Fruit fly (Drosophila melanogaster) whole organism, embryonic: ENCODE results near the gene CG31948.

ENCODE experiments used
- Ada2b ChIP-seq: fragments of 200-800 bp; sonication (Bioruptor generic); IDR thresholded peaks from 2 replicates; pipeline ENCODE4 v1.3.6; 2022; ENCODE audit warnings: missing biosample characterization, missing genetic modification characterization
- Atf3 ChIP-seq: fragments of 200-800 bp; sonication (Bioruptor generic); optimal IDR thresholded peaks from 3 replicates; lab custom pipeline; 2016; ENCODE audit warnings: missing biosample characterization, missing genetic modification characterization
- B-H2 ChIP-seq: fragments of 200-800 bp; sonication (Bioruptor generic); optimal IDR thresholded peaks from 2 replicates; lab custom pipeline; 2018; ENCODE audit warnings: missing biosample characterization, mild to moderate bottlenecking, missing genetic modification characterization
- Blimp-1 ChIP-seq: fragments of 200-800 bp; sonication (Bioruptor generic); optimal IDR thresholded peaks from 3 replicates; lab custom pipeline; 2018; ENCODE audit warnings: missing biosample characterization, missing genetic modification characterization, mild to moderate bottlenecking, moderate library complexity, missing genetic modification reagents
- CG10959 ChIP-seq: fragments of 200-800 bp; sonication (Bioruptor generic); IDR thresholded peaks from 2 replicates; pipeline ENCODE4 v1.3.6; 2022; ENCODE audit warnings: missing biosample characterization, missing genetic modification characterization
- CG11696 ChIP-seq: fragments of 200-800 bp; sonication (Bioruptor generic); IDR thresholded peaks from 2 replicates; pipeline ENCODE4 v1.3.6; 2022; ENCODE audit warnings: missing biosample characterization, missing genetic modification characterization
- CG1233 ChIP-seq: fragments of 200-800 bp; sonication (Bioruptor generic); optimal IDR thresholded peaks from 4 replicates; lab custom pipeline; 2018; ENCODE audit warnings: missing biosample characterization, mild to moderate bottlenecking, missing genetic modification characterization
- CG13123 ChIP-seq: fragments of 200-800 bp; sonication (Bioruptor generic); optimal IDR thresholded peaks from 2 replicates; lab custom pipeline; 2016; ENCODE audit warnings: missing biosample characterization, missing genetic modification characterization
- CG13287 ChIP-seq: fragments of 200-800 bp; sonication (Bioruptor generic); IDR thresholded peaks from 2 replicates; pipeline ENCODE4 v1.3.6; 2022; ENCODE audit warnings: missing biosample characterization, missing genetic modification characterization; ENCODE audit not compliant: partially characterized antibody
- CG15011 ChIP-seq: fragments of 200-800 bp; sonication (Bioruptor generic); optimal IDR thresholded peaks from 3 replicates; lab custom pipeline; 2018; ENCODE audit warnings: missing biosample characterization, mild to moderate bottlenecking, missing genetic modification characterization
- CG2202 ChIP-seq: fragments of 200-800 bp; sonication (Bioruptor generic); optimal IDR thresholded peaks from 2 replicates; lab custom pipeline; 2018; ENCODE audit warnings: missing biosample characterization, mild to moderate bottlenecking, missing genetic modification characterization
- CG30403 ChIP-seq: fragments of 200-800 bp; sonication (Bioruptor generic); optimal IDR thresholded peaks from 3 replicates; lab custom pipeline; 2016; ENCODE audit warnings: missing biosample characterization, missing genetic modification characterization
- CG3065 ChIP-seq: fragments of 200-800 bp; sonication (Bioruptor generic); optimal IDR thresholded peaks from 2 replicates; lab custom pipeline; 2016; ENCODE audit warnings: missing biosample characterization, missing genetic modification characterization
- CG4328 ChIP-seq: fragments of 200-800 bp; sonication (Bioruptor generic); optimal IDR thresholded peaks from 3 replicates; lab custom pipeline; 2017; ENCODE audit warnings: missing biosample characterization, missing genetic modification reagents, missing genetic modification characterization
- CG9437 ChIP-seq: fragments of 200-800 bp; sonication (Bioruptor generic); optimal IDR thresholded peaks from 2 replicates; lab custom pipeline; 2018; ENCODE audit warnings: missing biosample characterization, mild to moderate bottlenecking, missing genetic modification characterization
- CrebB ChIP-seq: fragments of 200-800 bp; sonication (Bioruptor generic); optimal IDR thresholded peaks from 3 replicates; lab custom pipeline; 2018; ENCODE audit warnings: missing biosample characterization, mild to moderate bottlenecking, missing genetic modification characterization
- HHEX ChIP-seq: fragments of 200-800 bp; sonication (Bioruptor generic); optimal IDR thresholded peaks from 3 replicates; lab custom pipeline; 2017; ENCODE audit warnings: missing biosample characterization, mild to moderate bottlenecking, missing genetic modification characterization, missing genetic modification reagents
- HLH4C ChIP-seq: fragments of 200-800 bp; sonication (Bioruptor generic); IDR thresholded peaks from 3 replicates; pipeline ENCODE4 v1.3.6; 2022; ENCODE audit warnings: missing biosample characterization, missing genetic modification characterization; ENCODE audit not compliant: partially characterized antibody
- Lhr ChIP-seq: fragments of 200-800 bp; sonication (Bioruptor generic); optimal IDR thresholded peaks from 3 replicates; lab custom pipeline; 2017; ENCODE audit warnings: mild to moderate bottlenecking, missing biosample characterization, missing genetic modification reagents, missing genetic modification characterization
- Mad ChIP-seq: fragments of 200-800 bp; sonication (Bioruptor generic); optimal IDR thresholded peaks from 2 replicates; lab custom pipeline; 2016; ENCODE audit warnings: missing biosample characterization, missing genetic modification characterization
- Med ChIP-seq: fragments of 200-800 bp; sonication (Bioruptor generic); peaks from one replicate; lab custom pipeline; 2016; ENCODE audit warnings: missing biosample characterization, missing genetic modification characterization, mild to moderate bottlenecking, inconsistent platforms, moderate library complexity
- Sox102F ChIP-seq: fragments of 200-800 bp; sonication (Bioruptor generic); optimal IDR thresholded peaks from 2 replicates; lab custom pipeline; 2018; ENCODE audit warnings: missing biosample characterization, mild to moderate bottlenecking, missing genetic modification characterization, moderate library complexity
- ac ChIP-seq: fragments of 200-800 bp; sonication (Bioruptor generic); optimal IDR thresholded peaks from 3 replicates; lab custom pipeline; 2017; ENCODE audit warnings: missing biosample characterization, mild to moderate bottlenecking, missing genetic modification characterization
- ase ChIP-seq: fragments of 200-800 bp; sonication (Bioruptor generic); IDR thresholded peaks from 3 replicates; pipeline ENCODE4 v1.3.6; 2022; ENCODE audit warnings: missing biosample characterization, missing genetic modification characterization
- bab2 ChIP-seq: fragments of 200-800 bp; sonication (Bioruptor generic); optimal IDR thresholded peaks from 2 replicates; lab custom pipeline; 2016; ENCODE audit warnings: missing biosample characterization, missing genetic modification characterization
- bbx ChIP-seq: fragments of 200-800 bp; sonication (Bioruptor generic); IDR thresholded peaks from 2 replicates; pipeline ENCODE4 v1.3.6; 2022; ENCODE audit warnings: missing biosample characterization, missing genetic modification characterization; ENCODE audit not compliant: partially characterized antibody
- cas ChIP-seq: fragments of 200-800 bp; sonication (Bioruptor generic); IDR thresholded peaks from 2 replicates; pipeline ENCODE4 v1.3.6; 2022; ENCODE audit warnings: missing biosample characterization, missing genetic modification characterization
- cg ChIP-seq: fragments of 200-800 bp; sonication (Bioruptor generic); optimal IDR thresholded peaks from 3 replicates; lab custom pipeline; 2019; ENCODE audit warnings: missing biosample characterization, mild to moderate bottlenecking, missing genetic modification characterization, moderate library complexity
- ci ChIP-seq: fragments of 200-800 bp; sonication (Bioruptor generic); IDR thresholded peaks from 3 replicates; pipeline ENCODE4 v1.3.6; 2022; ENCODE audit warnings: missing biosample characterization, missing genetic modification characterization
- corto ChIP-seq: fragments of 200-800 bp; sonication (Bioruptor generic); optimal IDR thresholded peaks from 2 replicates; lab custom pipeline; 2016; ENCODE audit warnings: missing biosample characterization, mild to moderate bottlenecking, missing genetic modification characterization, moderate library complexity
- en ChIP-seq: fragments of 200-800 bp; sonication (Bioruptor generic); optimal IDR thresholded peaks from 2 replicates; lab custom pipeline; 2016; ENCODE audit warnings: missing biosample characterization, missing genetic modification characterization
- eve ChIP-seq, 2 experiments: fragments of >200 bp; optimal IDR thresholded peaks; 2 replicates each; lab custom pipeline; 2017; ENCODE audit warnings: missing biosample characterization in 2 of 2, missing genetic modification characterization in 2 of 2
- fu2 ChIP-seq: fragments of 200-800 bp; sonication (Bioruptor generic); optimal IDR thresholded peaks from 2 replicates; lab custom pipeline; 2016; ENCODE audit warnings: missing biosample characterization, missing genetic modification characterization
- grn ChIP-seq: fragments of 200-800 bp; sonication (Bioruptor generic); optimal IDR thresholded peaks from 3 replicates; lab custom pipeline; 2017; ENCODE audit warnings: missing biosample characterization, missing genetic modification characterization
- hth ChIP-seq: fragments of >200 bp; optimal IDR thresholded peaks from 2 replicates; lab custom pipeline; 2017; ENCODE audit warnings: inconsistent platforms
- ken ChIP-seq: fragments of 200-800 bp; sonication (Bioruptor generic); IDR thresholded peaks from 3 replicates; pipeline ENCODE4 v1.3.6; 2022; ENCODE audit warnings: missing biosample characterization, missing genetic modification characterization
- knrl ChIP-seq: fragments of 200-800 bp; sonication (Bioruptor generic); IDR thresholded peaks from 3 replicates; pipeline ENCODE4 v1.3.6; 2022; ENCODE audit warnings: missing biosample characterization, missing genetic modification characterization; ENCODE audit not compliant: partially characterized antibody
- lov ChIP-seq, 2 experiments: fragments of 200-800 bp in 1 of 2; fragments of >200 bp in 1 of 2; sonication (Bioruptor generic) in 1 of 2; IDR thresholded peaks in 1 of 2; optimal IDR thresholded peaks in 1 of 2; 2 replicates in 1 of 2; 3 replicates in 1 of 2; pipeline versions ENCODE4 v1.3.6 to Lab custom; 2017 to 2022; ENCODE audit warnings: missing biosample characterization in 1 of 2, missing genetic modification characterization in 1 of 2
- mld ChIP-seq: fragments of 200-800 bp; sonication (Bioruptor generic); IDR thresholded peaks from 3 replicates; pipeline ENCODE4 v1.3.6; 2022; ENCODE audit warnings: missing biosample characterization, missing genetic modification characterization; ENCODE audit not compliant: partially characterized antibody
- oc ChIP-seq: fragments of 200-800 bp; sonication (Bioruptor generic); optimal IDR thresholded peaks from 2 replicates; lab custom pipeline; 2018; ENCODE audit warnings: missing biosample characterization, mild to moderate bottlenecking, missing genetic modification characterization, moderate library complexity
- sc ChIP-seq, 3 experiments: fragments of >200 bp in 2 of 3; fragments of 200-800 bp in 1 of 3; sonication (Bioruptor generic) in 1 of 3; optimal IDR thresholded peaks; 2 replicates in 2 of 3; 3 replicates in 1 of 3; lab custom pipeline; 2017; ENCODE audit warnings: mild to moderate bottlenecking in 1 of 3, missing biosample characterization in 1 of 3, missing genetic modification characterization in 1 of 3, missing genetic modification reagents in 1 of 3
- schlank ChIP-seq: fragments of 200-800 bp; sonication (Bioruptor generic); optimal IDR thresholded peaks from 2 replicates; lab custom pipeline; 2018; ENCODE audit warnings: missing biosample characterization, mild to moderate bottlenecking, missing genetic modification characterization
- sd ChIP-seq: fragments of 200-800 bp; sonication (Bioruptor generic); optimal IDR thresholded peaks from 3 replicates; lab custom pipeline; 2018; ENCODE audit warnings: missing biosample characterization, mild to moderate bottlenecking, missing genetic modification characterization, moderate library complexity
- sens-2 ChIP-seq: fragments of 200-800 bp; sonication (Bioruptor generic); IDR thresholded peaks from 2 replicates; pipeline ENCODE4 v1.3.6; 2022; ENCODE audit warnings: missing biosample characterization, missing genetic modification characterization
- sob ChIP-seq: fragments of 200-800 bp; sonication (Bioruptor generic); IDR thresholded peaks from 2 replicates; pipeline ENCODE4 v1.3.6; 2022; ENCODE audit warnings: missing biosample characterization, missing genetic modification characterization
- unc-4 ChIP-seq: fragments of 200-800 bp; sonication (Bioruptor generic); IDR thresholded peaks from 2 replicates; pipeline ENCODE4 v1.3.6; 2022; ENCODE audit warnings: missing biosample characterization, missing genetic modification characterization; ENCODE audit not compliant: partially characterized antibody

CG31948 gene

dm6 chr2L:2420490-2420889 lies 4.0 kb upstream of the CG31948 start, which contains the start of gene CG9886 (continued):
- no peak for TF ChIP-seq corto (GFP tag; lab: Kevin White, UChicago)
- TF ChIP-seq CG3065 (GFP tag; lab: Kevin White, UChicago), result peak; percentile 35
- peak; percentile 39 for TF ChIP-seq CG2202
- peak; percentile 29 for TF ChIP-seq CG13123
- 0 out of 3 replicates have a peak, but pooled peaks have one; percentile 48 for TF ChIP-seq ci (GFP tag; lab: Robert Waterston, UW)
- peak; percentile 27 for TF ChIP-seq CG1233 (GFP tag; lab: Kevin White, UChicago)
- TF ChIP-seq CG10959 (GFP tag; lab: Robert Waterston, UW), result 0 out of 2 replicates have a peak, but pooled peaks have one; percentile 16
- TF ChIP-seq cg, result no peak
- peak; percentile 60 for TF ChIP-seq Lhr (GFP tag; lab: Kevin White, UChicago)
- peak; percentile 40 for TF ChIP-seq Ada2b (GFP tag; lab: Robert Waterston, UW)
- peak; percentile 59 for TF ChIP-seq oc
- TF ChIP-seq cas (GFP tag; lab: Robert Waterston, UW), result no peak
- TF ChIP-seq schlank (tag; lab: Kevin White, UChicago), result no peak
- TF ChIP-seq fu2 (GFP tag; lab: Kevin White, UChicago), result no peak
- no peak for TF ChIP-seq sens-2 (GFP tag; lab: Robert Waterston, UW)
- TF ChIP-seq sob (GFP tag; lab: Robert Waterston, UW), result peak; percentile 49
- TF ChIP-seq Atf3 (GFP tag; lab: Kevin White, UChicago), result no peak
- peak; percentile 49 for TF ChIP-seq B-H2 (GFP tag; lab: Kevin White, UChicago)
- no peak for TF ChIP-seq CrebB (tag; lab: Kevin White, UChicago)
- TF ChIP-seq ac (GFP tag; lab: Kevin White, UChicago), result no peak
- no peak for TF ChIP-seq sc (optimal IDR thresholded peaks at IDR 0.05; lab: Kevin White, UChicago)
- peak; percentile 49 for TF ChIP-seq sc (GFP tag; optimal IDR thresholded peaks at IDR 0.05; lab: Kevin White, UChicago)
- no peak for TF ChIP-seq ase
- peak; percentile 76 for TF ChIP-seq Sox102F
- TF ChIP-seq CG30403, result peak; percentile 77
- peak; percentile 6 for TF ChIP-seq CG15011 (GFP tag; lab: Kevin White, UChicago)
- TF ChIP-seq mld, result no peak
- peak; percentile 21 for TF ChIP-seq CG9437 (GFP tag; lab: Kevin White, UChicago)
- TF ChIP-seq Blimp-1 (GFP tag; lab: Kevin White, UChicago), result peak; percentile 73
- peak; percentile 41 for TF ChIP-seq HHEX (GFP tag; lab: Kevin White, UChicago)

- TF ChIP-seq ken (GFP tag; lab: Robert Waterston, UW) (no peak), CG4328 (GFP tag; lab: Kevin White, UChicago) (no peak), eve (GFP tag; optimal IDR thresholded peaks at IDR 0.05; lab: Kevin White, UChicago) (no peak), Blimp-1 (GFP tag; lab: Kevin White, UChicago) (peak; percentile 8)
These were observed 3.4 kb upstream of the CG31948 start, which contains the start of gene CG34447 for dm6 chr2L:2419913-2420312. CG34447 (minus strand) TSS chr2L:2420013.

DNA sequence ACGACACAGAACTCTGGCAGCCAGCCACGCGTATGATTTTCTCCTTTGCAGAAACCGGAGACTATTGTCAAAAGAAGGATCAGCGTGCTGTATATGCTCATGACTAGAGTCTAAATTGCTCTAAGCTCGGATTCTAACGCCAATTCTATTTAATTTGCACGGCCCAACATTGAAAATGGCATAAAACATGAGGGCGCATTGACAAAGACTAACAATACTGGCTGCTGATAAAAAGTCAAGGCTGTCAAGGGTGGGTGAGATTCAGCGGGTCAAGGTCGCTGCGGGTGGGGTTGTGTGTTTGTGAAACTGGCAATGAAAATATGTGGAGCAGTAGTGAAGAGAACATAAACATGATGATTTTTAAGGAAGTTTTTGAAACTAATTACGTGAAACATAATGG lies 1.3 kb upstream of the CG31948 start, which contains the start of gene CG34448:
TSS of gene CG34448 (minus strand) at position 101 of the 400 bp plus-strand sequence.
- TF ChIP-seq hth (lab: Kevin White, UChicago), result no peak

- no peak for TF ChIP-seq grn (GFP tag; lab: Kevin White, UChicago)
- no peak for TF ChIP-seq bab2 (GFP tag; lab: Kevin White, UChicago)
- TF ChIP-seq CG11696 (GFP tag; lab: Robert Waterston, UW), result no peak
- no peak for TF ChIP-seq bbx (GFP tag; lab: Robert Waterston, UW)
- TF ChIP-seq en (GFP tag; lab: Kevin White, UChicago), result no peak
- 0 out of 3 replicates have a peak, but pooled peaks have one; percentile 14 for TF ChIP-seq knrl
- TF ChIP-seq Med (GFP tag; lab: Kevin White, UChicago), result peak; percentile 68
- peak; percentile 10; the same call in 1 of the 2 replicates for TF ChIP-seq CG13287 (GFP tag; lab: Robert Waterston, UW)
- no peak for TF ChIP-seq HLH4C (GFP tag; lab: Robert Waterston, UW)
- no peak for TF ChIP-seq Mad (GFP tag; lab: Kevin White, UChicago)
- no peak for TF ChIP-seq lov (optimal IDR thresholded peaks at IDR 0.05; lab: Kevin White, UChicago)
- TF ChIP-seq lov (GFP tag; IDR thresholded peaks at IDR 0.05; lab: Robert Waterston, UW), result 0 out of 3 replicates have a peak, but pooled peaks have one; percentile 12
- TF ChIP-seq unc-4 (GFP tag; lab: Robert Waterston, UW), result 0 out of 2 replicates have a peak, but pooled peaks have one; percentile 16
- peak; percentile 15 for TF ChIP-seq sd (tag; lab: Kevin White, UChicago)
These were observed 1.4 kb downstream of the CG31948 start, which contains the start of gene CG18641 for dm6 chr2L:2415109-2415508. CG18641 (minus strand) TSS chr2L:2415322.
